Worm (Caenorhabditis elegans): ENCODE results near the gene str-249.

The str-249 gene

DNA sequence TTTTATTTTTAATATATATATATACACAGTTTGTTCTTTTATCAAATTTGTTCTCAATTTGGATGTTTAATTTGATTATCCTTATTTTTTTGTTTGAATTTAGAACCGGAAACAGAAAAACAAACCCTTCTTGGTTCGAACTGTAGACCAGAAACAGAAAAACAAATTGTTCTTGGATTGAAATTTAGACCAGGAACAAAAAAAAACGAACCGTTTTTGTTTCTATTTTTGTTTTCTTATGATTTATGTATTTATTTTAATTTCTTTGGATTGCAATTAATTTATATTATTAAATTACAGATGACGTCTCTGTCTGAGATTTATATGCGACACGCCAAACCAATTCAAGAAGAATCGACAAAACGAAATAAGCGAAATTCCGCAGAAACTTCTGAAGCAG, 11.3 kb downstream of the str-249 start, which contains the start of gene C42D4.19:
Gene C42D4.19 (plus strand): TSS at position 301 of the 400 bp plus-strand sequence.
- TF ChIP-seq him-1 (tag; optimal IDR thresholded peaks at IDR 0.05), result no peak
- no peak for TF ChIP-seq W03F9.2 (tag; optimal IDR thresholded peaks at IDR 0.05)
- TF ChIP-seq dao-5 (tag; optimal IDR thresholded peaks at IDR 0.05), result no peak

DNA sequence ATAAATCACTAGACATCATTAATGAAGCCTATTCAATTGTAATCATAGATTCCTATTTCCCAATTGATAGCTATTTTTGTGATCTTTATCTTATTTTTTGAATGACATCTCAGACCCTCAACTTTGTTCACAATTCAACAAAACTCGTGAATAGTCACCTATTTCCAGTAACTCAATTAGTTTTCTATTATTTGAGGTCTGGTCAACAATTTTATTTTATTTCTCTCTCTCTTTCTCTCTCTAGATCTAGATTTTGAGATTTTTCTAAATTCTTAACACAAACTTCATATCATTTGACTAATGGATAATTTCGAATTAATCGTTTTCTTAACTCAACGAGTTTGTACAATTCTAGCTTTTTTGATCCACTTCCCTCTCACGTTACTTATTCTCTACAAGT, 13.2 kb downstream of the str-249 start, which contains the start of gene str-1:
Gene str-1 (plus strand): TSS at position 301 of the 400 bp plus-strand sequence.
- TF ChIP-seq him-1 (tag; optimal IDR thresholded peaks at IDR 0.05) (no peak), dao-5 (tag; optimal IDR thresholded peaks at IDR 0.05) (no peak), W03F9.2 (tag; optimal IDR thresholded peaks at IDR 0.05) (no peak)

DNA sequence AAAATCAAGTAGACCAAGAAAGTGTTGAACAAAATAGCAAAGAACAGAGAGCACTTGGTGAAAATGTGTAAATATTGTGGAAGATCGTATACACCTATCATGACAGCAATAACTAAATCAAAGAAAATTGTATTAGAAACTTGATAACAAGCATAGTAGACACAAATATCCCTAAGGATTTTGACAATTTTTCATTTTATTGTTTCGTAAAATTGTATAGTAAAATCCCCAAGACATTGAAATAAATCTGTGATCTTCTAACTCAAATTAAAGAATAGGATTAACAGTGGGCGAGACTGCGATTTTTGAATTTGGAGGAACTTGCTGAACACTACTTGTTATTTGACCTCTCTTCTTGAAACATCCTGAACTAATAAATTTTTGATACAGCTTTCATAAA, 15.4 kb downstream of the str-249 start, which contains the start of gene str-220:
Gene str-220 (minus strand): TSS at position 101 of the 400 bp plus-strand sequence.
- TF ChIP-seq dao-5 (tag; optimal IDR thresholded peaks at IDR 0.05) (no peak), him-1 (tag; optimal IDR thresholded peaks at IDR 0.05) (no peak), W03F9.2 (tag; optimal IDR thresholded peaks at IDR 0.05) (no peak)

DNA sequence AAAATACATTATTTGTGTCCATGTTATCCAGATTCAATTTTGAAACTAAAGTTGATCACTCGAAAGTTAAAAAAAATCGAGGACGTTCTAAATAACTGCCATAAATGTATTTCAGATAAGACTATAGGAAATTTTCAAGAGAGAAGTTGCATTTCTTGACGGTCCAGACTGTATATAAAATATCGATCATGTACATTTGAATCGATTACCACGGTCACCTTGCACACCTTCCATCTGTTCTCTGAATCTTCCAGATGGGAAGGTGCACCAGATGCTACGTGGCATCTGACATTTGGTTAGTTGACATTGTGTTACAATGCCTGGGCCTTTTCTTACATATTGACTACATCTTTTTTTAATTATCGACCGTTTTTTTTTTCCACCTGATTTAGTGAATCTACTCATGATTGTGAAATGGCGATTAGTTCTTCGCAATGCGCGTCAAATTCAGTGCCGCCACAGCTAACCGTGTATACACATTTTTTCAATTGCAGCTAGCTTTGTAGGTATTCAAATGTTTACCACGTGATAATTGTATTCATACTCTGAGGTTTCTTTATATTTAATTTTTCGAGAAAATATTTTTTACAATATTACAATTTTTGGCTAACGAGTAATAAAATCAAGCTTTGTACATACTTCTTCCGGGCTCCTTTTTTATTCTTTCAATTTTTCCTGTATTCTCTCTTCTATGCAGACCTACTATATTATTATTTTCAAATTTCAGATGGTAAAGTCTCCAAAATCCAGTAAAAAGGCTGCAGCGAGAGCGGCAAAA, 18.5 kb downstream of the str-249 start, which contains the start of gene skr-16:
Gene skr-16 (plus strand): TSS at position 728 of the 778 bp plus-strand sequence.
- TF ChIP-seq him-1 (tag; optimal IDR thresholded peaks at IDR 0.05) (no peak), W03F9.2 (tag; optimal IDR thresholded peaks at IDR 0.05) (no peak), dao-5 (tag; optimal IDR thresholded peaks at IDR 0.05) (no peak)

DNA sequence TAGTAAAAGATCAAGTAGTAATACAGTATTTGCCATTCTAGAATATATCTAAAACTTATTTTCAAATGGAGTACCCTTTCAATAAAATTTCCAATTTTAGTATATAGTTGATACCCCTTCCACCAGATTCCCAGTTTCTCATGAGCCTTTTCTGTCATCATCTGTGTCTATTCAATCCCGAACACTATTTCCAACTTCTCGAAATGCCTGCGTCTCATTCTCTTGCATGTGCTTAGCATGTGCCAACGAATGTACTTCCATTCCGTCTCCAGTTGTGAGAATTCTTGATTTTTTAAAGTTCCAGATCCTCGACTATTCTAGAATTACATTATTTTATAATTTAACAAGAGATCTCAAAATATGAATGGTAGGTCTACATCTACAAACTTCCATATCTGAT, 20.1 kb downstream of the str-249 start, which contains the start of gene C42D4.18:
Gene C42D4.18 (plus strand): TSS at position 231 of the 400 bp plus-strand sequence.
- TF ChIP-seq him-1 (tag; optimal IDR thresholded peaks at IDR 0.05), result no peak
- no peak for TF ChIP-seq W03F9.2 (tag; optimal IDR thresholded peaks at IDR 0.05)
- no peak for TF ChIP-seq dao-5 (tag; optimal IDR thresholded peaks at IDR 0.05)

DNA sequence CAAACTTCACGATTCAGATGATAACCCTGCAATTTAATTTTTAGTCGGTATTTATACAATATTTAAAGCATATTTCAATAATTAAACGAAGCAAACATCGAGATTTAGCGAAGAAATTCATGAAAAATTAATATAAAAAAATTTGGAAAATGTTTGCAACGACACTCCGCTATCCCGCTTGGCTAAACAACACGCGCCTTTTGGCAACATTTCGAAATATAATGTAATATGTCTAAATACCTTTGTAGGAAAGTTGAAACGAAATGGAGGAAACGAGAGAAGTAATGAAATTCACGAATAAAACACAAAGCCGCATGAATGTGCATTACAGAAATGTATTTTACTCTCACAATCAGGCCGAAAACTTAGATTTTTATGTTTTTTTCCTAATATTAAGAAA, 20.9 kb downstream of the str-249 start, which contains the start of gene rpc-1:
Gene rpc-1 (minus strand): TSS at position 26 of the 400 bp plus-strand sequence.
- no peak for TF ChIP-seq him-1 (tag; optimal IDR thresholded peaks at IDR 0.05)
- TF ChIP-seq dao-5 (tag; optimal IDR thresholded peaks at IDR 0.05), result no peak
- TF ChIP-seq W03F9.2 (tag; optimal IDR thresholded peaks at IDR 0.05), result no peak

DNA sequence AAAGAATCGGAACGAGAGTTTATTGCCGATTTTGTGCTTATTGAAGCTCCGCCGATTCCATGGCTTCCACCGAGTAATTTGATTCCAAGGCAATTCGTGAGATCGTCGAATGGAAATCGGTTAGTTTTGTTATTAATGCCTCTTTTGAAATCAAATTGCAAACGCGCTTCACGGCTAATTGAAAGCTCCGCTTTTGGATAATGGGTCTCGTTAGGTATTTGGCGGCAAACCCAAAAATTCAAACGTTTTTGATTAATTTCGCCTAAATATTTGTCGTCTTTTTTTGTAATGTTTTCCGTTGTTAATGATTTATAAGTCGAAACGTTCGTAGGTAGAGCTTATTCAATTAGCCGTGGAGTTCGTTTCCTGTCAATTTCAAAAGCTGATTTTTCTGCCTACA, 27.1 kb downstream of the str-249 start:
- TF ChIP-seq him-1 (tag; optimal IDR thresholded peaks at IDR 0.05) (no peak), dao-5 (tag; optimal IDR thresholded peaks at IDR 0.05) (no peak), W03F9.2 (tag; optimal IDR thresholded peaks at IDR 0.05) (no peak)

DNA sequence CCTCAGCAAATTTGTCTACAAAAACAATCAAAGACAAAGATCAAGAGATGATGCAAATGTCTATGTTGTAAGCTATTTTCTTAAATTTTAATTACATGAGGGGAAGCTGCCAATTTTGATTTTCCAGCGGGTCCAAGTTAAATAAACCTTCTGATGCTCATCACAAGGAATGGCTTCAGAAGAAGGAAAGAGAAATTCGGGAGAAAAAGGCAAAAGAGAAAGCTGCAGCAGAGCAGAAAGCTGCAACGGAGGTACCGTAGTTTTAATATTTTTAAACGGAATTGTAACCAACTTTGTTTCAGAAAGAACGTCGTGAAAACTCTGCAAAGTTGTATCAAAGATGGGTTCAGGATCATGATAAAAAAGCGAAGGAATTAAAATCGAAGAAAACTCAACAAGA, 28.5 kb downstream of the str-249 start:
- TF ChIP-seq W03F9.2 (tag; optimal IDR thresholded peaks at IDR 0.05) (no peak), him-1 (tag; optimal IDR thresholded peaks at IDR 0.05) (no peak), dao-5 (tag; optimal IDR thresholded peaks at IDR 0.05) (no peak)

DNA sequence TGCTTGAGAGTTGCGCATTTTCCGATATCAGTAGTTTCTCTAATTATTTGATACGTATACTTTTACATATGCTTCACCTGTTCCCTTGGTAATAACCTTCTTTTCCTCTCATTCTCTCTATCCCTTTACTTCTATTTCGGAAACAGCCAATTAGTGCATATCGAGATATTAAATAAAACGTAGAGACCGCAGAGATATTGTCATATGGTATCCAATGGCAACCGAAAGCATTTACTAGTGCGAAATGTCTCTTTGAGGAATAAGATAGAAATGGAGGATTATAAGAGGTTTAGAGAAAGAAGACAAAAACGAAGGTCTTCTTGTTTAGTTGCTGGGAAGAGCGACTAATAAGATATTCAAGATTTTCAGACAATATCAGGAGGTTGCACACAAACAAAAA, 30.3 kb downstream of the str-249 start, which contains the start of gene maph-9:
Gene maph-9 (plus strand): TSS at position 273 of the 400 bp plus-strand sequence.
- TF ChIP-seq W03F9.2 (tag; optimal IDR thresholded peaks at IDR 0.05) (no peak), him-1 (tag; optimal IDR thresholded peaks at IDR 0.05) (no peak), dao-5 (tag; optimal IDR thresholded peaks at IDR 0.05) (no peak)

DNA sequence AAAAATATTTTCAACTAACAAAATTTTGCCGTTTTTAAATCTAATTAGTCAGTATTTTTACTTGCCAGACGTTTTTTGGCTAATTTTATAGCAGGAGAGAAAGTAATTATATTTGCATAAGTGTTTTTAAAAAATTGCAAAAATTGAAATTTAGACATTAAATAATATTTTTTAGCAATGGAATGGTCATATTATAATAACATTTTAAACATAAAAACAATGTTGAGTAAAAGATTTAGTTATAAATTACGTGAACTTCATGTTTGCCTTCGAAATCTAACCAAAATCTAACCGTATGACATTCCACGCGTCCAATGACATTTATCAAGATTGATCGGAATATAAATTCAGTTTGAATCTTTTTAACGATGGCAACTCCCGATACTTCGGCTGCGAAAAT, 32.3 kb downstream of the str-249 start, which contains the start of gene C34D4.2:
Gene C34D4.2 (plus strand): TSS at position 301 of the 400 bp plus-strand sequence.
- TF ChIP-seq him-1 (tag; optimal IDR thresholded peaks at IDR 0.05), result no peak
- TF ChIP-seq W03F9.2 (tag; optimal IDR thresholded peaks at IDR 0.05), result no peak
- no peak for TF ChIP-seq dao-5 (tag; optimal IDR thresholded peaks at IDR 0.05)

DNA sequence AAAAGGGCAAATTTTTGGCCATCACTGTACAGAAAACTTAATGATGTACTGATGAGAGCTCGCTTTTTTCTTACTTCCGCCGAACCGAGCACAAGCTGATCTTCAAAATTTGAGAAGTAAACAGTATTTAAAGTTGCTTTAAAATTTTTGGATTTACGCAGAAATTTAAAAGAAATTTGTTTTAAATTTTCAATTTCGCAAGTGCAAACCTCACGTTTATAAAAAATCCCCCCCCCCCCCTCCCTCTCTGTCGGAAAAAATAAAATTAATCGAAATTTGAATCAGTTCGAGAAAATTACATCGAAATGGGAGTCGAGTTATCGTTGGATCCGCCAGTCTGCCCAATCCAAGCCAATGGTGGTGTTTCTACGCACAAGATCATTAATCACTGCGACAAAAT, 33.3 kb downstream of the str-249 start, which contains the start of gene C34D4.3:
Gene C34D4.3 (plus strand): TSS at position 301 of the 400 bp plus-strand sequence.
- TF ChIP-seq him-1 (tag; optimal IDR thresholded peaks at IDR 0.05) (no peak), dao-5 (tag; optimal IDR thresholded peaks at IDR 0.05) (no peak), W03F9.2 (tag; optimal IDR thresholded peaks at IDR 0.05) (no peak)

DNA sequence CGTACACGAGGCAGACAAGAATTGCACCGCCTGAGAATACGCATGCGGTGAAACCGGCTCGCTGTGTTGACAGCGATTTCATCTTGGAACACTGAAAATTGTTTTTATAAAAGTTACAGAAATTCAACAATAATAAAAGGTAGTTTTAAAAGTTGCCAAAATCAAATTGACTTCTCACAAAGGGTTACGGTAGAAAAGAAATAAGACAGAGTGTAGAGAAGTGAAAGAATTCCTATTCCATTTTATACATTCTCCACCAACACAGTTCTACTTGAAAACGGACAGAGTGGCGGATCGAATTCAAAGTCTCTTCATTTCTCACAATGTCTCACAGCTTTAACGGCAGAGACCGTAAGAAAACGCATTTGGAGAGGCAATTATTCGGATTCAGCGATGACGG, 34.2 kb downstream of the str-249 start, which contains the start of gene col-113:
Gene col-113 (minus strand): TSS at position 101 of the 400 bp plus-strand sequence.
- TF ChIP-seq dao-5 (tag; optimal IDR thresholded peaks at IDR 0.05) (no peak), W03F9.2 (tag; optimal IDR thresholded peaks at IDR 0.05) (no peak), him-1 (tag; optimal IDR thresholded peaks at IDR 0.05) (no peak)

DNA sequence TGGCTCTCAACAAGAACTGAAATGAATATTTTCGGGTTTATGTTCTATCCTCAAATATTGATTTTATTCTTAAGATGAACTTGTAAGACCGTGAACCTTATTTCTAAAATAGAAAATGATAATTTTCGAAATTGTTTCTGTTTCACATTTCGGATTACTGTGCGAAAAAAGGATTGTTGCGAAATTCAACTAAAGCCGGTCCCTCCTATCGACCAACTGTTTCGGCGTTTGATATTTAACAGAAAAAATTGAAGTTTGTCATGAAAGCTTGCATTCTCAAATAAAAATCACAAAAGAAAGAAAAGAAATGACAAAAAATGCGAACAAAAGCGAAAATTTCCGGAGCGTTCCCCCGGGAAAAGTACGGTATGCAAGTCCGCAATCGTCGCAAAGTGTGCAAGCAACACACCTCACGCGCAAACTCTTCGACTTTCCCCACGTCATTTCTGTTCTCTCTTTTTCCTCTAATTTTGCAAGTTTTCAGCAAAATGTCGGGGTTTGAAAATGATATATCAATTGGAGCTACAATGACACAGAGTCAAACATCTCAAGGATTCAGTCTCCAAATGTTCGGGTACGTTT, 37.5 kb downstream of the str-249 start, which contains the start of gene C34D4.4:
Gene C34D4.4 (plus strand): TSS at position 342 of the 582 bp plus-strand sequence.
- TF ChIP-seq him-1 (tag; optimal IDR thresholded peaks at IDR 0.05) (no peak), dao-5 (tag; optimal IDR thresholded peaks at IDR 0.05) (no peak), W03F9.2 (tag; optimal IDR thresholded peaks at IDR 0.05) (no peak)

Data from whole organism, L4/young adult.